Worm (Caenorhabditis elegans): ENCODE data around the gene drr-2.

DNA sequence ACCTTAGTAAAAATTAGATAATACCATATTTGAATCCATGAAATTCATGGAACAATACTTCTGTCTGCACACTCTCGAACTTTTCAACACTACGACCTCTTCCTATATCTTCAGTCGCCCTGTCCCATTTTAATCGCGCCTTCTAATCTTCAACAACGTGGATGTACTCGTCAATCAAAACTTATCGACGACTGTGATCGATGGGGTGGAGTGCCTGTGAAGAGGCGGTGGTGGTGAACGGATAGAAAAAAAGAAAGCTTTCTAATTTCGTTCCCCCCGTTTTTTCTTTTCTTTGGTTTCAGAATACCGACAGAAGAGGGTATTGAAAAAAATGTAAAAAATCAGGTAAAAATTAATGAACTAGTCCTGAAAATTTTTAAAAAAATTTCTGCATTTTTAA, 15.7 kb upstream of the drr-2 start:
- no peak for TF ChIP-seq ztf-25 (GFP tag; IDR thresholded peaks at IDR 0.05)
- TF ChIP-seq him-1 (tag; optimal IDR thresholded peaks at IDR 0.05) = no peak
- TF ChIP-seq chd-7 (tag; optimal IDR thresholded peaks at IDR 0.05) = no peak
- TF ChIP-seq F57C9.4 (tag; optimal IDR thresholded peaks at IDR 0.05) = no peak
- no peak for TF ChIP-seq lin-40 (tag; optimal IDR thresholded peaks at IDR 0.05)
- TF ChIP-seq attf-3 (GFP tag; conservative IDR thresholded peaks at IDR 0.05) = no peak
